Fruit fly (Drosophila melanogaster) whole organism: ENCODE results near the gene borr.

Experiments used
- CG8478 ChIP-seq: fragments of >200 bp; optimal IDR thresholded peaks from 2 replicates; lab custom pipeline; 2018; ENCODE audit warnings: inconsistent platforms
- Dll ChIP-seq: fragments of >200 bp; optimal IDR thresholded peaks from 2 replicates; lab custom pipeline; 2017
- EcR ChIP-seq, 2 experiments: fragments of >200 bp; optimal IDR thresholded peaks; 2 replicates each; lab custom pipeline; 2017; ENCODE audit warnings: missing biosample characterization in 2 of 2, missing genetic modification characterization in 2 of 2, missing genetic modification reagents in 2 of 2
- pan ChIP-seq: fragments of >200 bp; optimal IDR thresholded peaks from 2 replicates; lab custom pipeline; 2017
- psq ChIP-seq: fragments of >200 bp; optimal IDR thresholded peaks from 2 replicates; lab custom pipeline; 2017
- usp ChIP-seq: fragments of >200 bp; optimal IDR thresholded peaks from 2 replicates; lab custom pipeline; 2017; ENCODE audit warnings: missing biosample characterization, missing genetic modification characterization, mixed read lengths

Gene borr

dm6 chr2L:9252947-9253346 is at the start of gene borr:
TSS of gene borr (minus strand) at chr2L:9253118.
- no peak for TF ChIP-seq Dll
- no peak for TF ChIP-seq EcR (GFP tag; optimal IDR thresholded peaks at IDR 0.05; lab: Kevin White, UChicago)
- no peak for TF ChIP-seq usp (GFP tag; lab: Kevin White, UChicago)
- TF ChIP-seq psq (lab: Kevin White, UChicago) = no peak
- TF ChIP-seq CG8478 (lab: Kevin White, UChicago) = no peak
- no peak for TF ChIP-seq pan

dm6 chr2L:9272107-9272506 is 19.2 kb upstream of the borr start:
- TF ChIP-seq pan (no peak), usp (GFP tag; lab: Kevin White, UChicago) (no peak), CG8478 (lab: Kevin White, UChicago) (no peak), psq (lab: Kevin White, UChicago) (no peak), Dll (no peak), EcR (GFP tag; optimal IDR thresholded peaks at IDR 0.05; lab: Kevin White, UChicago) (no peak)

- TF ChIP-seq psq (lab: Kevin White, UChicago) (no peak), usp (GFP tag; lab: Kevin White, UChicago) (no peak), EcR (GFP tag; optimal IDR thresholded peaks at IDR 0.05; lab: Kevin White, UChicago) (no peak), CG8478 (lab: Kevin White, UChicago) (no peak), Dll (no peak), pan (no peak)
Measured at dm6 chr2L:9266060-9266459, 13.1 kb upstream of the borr start.

- TF ChIP-seq psq (lab: Kevin White, UChicago) = no peak
- TF ChIP-seq EcR (GFP tag; optimal IDR thresholded peaks at IDR 0.05; lab: Kevin White, UChicago) = no peak
- no peak for TF ChIP-seq Dll
- TF ChIP-seq pan = no peak
- no peak for TF ChIP-seq CG8478 (lab: Kevin White, UChicago)
- TF ChIP-seq usp (GFP tag; lab: Kevin White, UChicago) = no peak
Measured at dm6 chr2L:9256316-9256715, 3.4 kb upstream of the borr start, which contains the start of gene Ggamma30A. TSS of gene Ggamma30A (plus strand) at chr2L:9256563.

DNA sequence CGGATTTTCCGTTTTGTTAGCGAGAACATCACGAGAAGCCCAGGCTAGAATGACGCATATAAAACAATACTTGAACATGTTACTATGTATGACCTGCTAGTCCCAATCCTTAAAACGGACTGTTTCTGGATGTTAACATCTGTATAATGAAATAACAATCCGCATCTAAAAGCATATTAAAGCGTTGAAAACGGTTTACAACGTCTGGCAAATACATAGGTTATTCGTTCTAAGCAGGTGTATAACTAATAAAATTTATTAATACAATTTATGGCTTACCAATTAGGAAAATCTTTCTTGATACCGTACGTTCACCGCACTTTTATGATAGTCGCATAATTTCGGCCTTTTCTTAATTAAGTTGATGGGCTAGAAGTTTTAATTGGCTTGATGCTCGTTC is 1.8 kb upstream of the borr start, which contains the start of gene lectin-30A:
lectin-30A (minus strand) TSS at position 101 of the 400 bp plus-strand sequence.
- TF ChIP-seq pan (no peak), usp (GFP tag; lab: Kevin White, UChicago) (no peak), EcR (GFP tag; optimal IDR thresholded peaks at IDR 0.05; lab: Kevin White, UChicago) (no peak), psq (lab: Kevin White, UChicago) (no peak), Dll (no peak)

DNA sequence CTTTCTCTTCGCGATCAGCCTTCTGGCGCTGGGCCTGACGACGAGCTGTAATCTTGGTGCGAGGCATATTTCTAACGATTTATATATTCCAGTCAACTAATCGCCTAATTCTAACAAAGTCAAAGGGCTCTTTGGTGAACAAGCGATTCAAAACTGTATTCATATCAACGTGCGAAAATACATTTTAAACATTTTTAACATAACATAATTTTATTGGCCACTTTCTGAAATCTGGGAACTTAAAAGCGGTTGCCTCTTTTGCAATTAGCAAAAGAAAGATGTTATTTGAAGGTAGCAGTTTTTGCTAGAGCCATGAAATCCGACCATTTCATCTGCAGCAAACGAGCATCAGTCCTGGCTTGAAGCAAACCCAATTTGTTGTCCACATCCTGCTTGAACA is 2.0 kb downstream of the borr start, which contains the start of gene aust:
aust (minus strand) TSS at position 101 of the 400 bp plus-strand sequence.
- TF ChIP-seq CG8478 (lab: Kevin White, UChicago) (no peak), pan (no peak), Dll (no peak), EcR (GFP tag; optimal IDR thresholded peaks at IDR 0.05; lab: Kevin White, UChicago) (no peak), usp (GFP tag; lab: Kevin White, UChicago) (no peak), psq (lab: Kevin White, UChicago) (no peak)

DNA sequence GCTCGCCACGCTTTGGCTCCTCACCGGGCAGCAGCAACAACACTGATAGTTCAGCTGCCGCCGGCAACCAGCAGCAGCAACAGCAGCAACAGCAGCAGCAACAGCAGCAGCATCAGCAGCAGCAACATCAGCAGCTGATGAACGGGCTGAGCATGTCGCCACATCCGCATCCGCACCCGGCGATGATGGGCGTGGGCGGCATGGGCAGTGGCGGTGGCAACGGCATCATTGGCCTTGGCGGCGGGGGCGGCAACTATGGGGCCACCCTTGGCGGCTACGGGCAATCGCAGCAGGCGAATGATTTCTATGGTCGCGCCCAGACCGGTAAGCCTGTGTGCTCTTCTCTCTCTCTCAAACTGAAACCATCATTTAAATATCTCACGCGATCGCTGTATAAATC is 8.7 kb downstream of the borr start:
- no peak for TF ChIP-seq CG8478 (lab: Kevin White, UChicago)
- TF ChIP-seq EcR (GFP tag; optimal IDR thresholded peaks at IDR 0.05; lab: Kevin White, UChicago) = no peak
- TF ChIP-seq Dll = no peak
- no peak for TF ChIP-seq psq (lab: Kevin White, UChicago)
- no peak for TF ChIP-seq usp (GFP tag; lab: Kevin White, UChicago)
- no peak for TF ChIP-seq pan

dm6 chr2L:9237212-9238031 is 15.5 kb downstream of the borr start:
- TF ChIP-seq Dll = peak; percentile 89
- TF ChIP-seq psq (lab: Kevin White, UChicago) = no peak

- TF ChIP-seq EcR (GFP tag; optimal IDR thresholded peaks at IDR 0.05; lab: Kevin White, UChicago) (no peak), Dll (no peak), psq (lab: Kevin White, UChicago) (no peak), pan (no peak), CG8478 (lab: Kevin White, UChicago) (no peak), usp (GFP tag; lab: Kevin White, UChicago) (no peak)
Measured at dm6 chr2L:9236404-9236803, 16.5 kb downstream of the borr start.

DNA sequence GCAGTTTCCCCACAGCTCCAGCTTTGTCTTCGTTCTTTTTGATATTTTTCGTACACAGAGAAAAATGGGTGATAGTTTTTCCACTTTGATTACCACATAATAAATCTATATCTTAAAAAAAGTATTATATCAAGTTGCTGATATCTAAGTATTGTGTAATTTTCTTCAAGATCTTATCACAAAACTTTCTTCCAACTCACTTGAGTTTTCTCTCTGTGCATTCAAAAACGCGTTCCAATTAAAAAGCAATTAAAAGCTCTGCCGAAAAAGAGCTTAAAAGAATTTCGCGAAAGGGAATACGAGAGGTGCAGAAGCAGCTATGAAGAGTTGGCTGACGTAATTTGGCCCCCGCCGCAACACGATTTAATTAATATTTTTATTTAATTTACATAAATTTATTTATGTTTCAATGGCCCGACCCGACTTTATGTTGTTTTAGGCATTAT is 17.3 kb downstream of the borr start:
- no peak for TF ChIP-seq psq (lab: Kevin White, UChicago)
- no peak for TF ChIP-seq usp (GFP tag; lab: Kevin White, UChicago)
- no peak for TF ChIP-seq pan
- no peak for TF ChIP-seq EcR (GFP tag; optimal IDR thresholded peaks at IDR 0.05; lab: Kevin White, UChicago)
- TF ChIP-seq Dll = no peak
- no peak for TF ChIP-seq CG8478 (lab: Kevin White, UChicago)

DNA sequence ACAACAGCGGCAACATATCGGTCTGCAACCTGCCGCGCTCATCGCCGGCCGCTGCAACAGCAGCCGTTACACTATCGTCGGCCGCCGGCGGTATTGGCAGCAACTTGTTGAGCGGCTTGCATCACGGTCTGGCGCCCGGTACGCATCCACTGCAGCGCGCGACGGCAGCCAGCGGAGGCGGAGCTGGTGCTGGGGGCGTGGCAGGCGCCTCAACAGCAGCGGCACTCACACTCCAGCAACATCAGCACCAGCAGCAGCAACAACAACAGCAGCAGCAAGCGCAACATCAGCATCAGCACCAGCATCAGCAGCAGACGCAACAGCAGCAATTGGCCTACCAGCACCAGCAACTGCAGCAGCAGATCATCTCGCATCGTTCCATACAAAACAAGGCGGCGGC is 18.8 kb downstream of the borr start:
- TF ChIP-seq pan (no peak), EcR (GFP tag; optimal IDR thresholded peaks at IDR 0.05; lab: Kevin White, UChicago) (no peak), psq (lab: Kevin White, UChicago) (no peak), CG8478 (lab: Kevin White, UChicago) (no peak), Dll (no peak), usp (GFP tag; lab: Kevin White, UChicago) (no peak)

DNA sequence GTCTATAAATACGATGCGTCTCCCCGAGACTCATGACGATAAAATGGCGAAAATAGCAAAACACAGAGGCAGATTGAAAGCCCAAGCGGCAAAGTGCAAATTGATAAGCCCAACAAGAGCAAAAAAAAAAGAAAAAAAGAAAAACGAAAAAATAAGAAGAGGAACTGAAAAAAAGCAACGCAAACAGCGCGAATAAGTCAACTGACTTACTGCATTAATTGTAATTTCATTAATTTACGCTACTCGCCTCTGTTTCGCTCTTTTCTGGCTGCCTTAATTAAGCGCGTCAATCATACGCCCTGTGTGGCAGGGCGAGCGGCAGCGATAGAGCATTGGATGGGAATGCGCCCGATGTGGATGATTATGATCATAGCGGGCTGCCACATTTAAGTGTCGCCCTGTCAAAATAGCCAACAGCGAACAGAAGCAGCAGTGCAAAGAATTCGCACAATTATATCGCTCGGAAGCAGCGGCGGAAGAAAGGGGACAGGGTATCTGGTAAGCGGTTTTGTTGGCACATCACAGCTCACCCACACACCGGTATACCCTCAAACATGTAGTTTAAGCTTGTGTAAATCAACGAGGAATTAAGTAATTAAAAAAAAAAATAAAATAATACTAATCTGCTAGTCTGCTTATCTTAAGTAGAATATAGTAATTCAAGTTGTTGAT is 21.0 kb downstream of the borr start:
- TF ChIP-seq CG8478 (lab: Kevin White, UChicago) (no peak), pan (no peak), EcR (GFP tag; optimal IDR thresholded peaks at IDR 0.05; lab: Kevin White, UChicago) (no peak), psq (lab: Kevin White, UChicago) (no peak), usp (GFP tag; lab: Kevin White, UChicago) (no peak), Dll (no peak)
